Worm (Caenorhabditis elegans) whole organism, mixed stage, embryonic: ENCODE data around the gene srz-15.

Experiments
- bed-3 ChIP-seq: fragments of 200-800 bp; sonication (Bioruptor generic); optimal IDR thresholded peaks from 3 replicates; lab custom pipeline; 2018; ENCODE audit warnings: mild to moderate bottlenecking, missing genetic modification characterization, moderate library complexity, missing compliant biosample characterization
- blmp-1 ChIP-seq: fragments of 150-350 bp; optimal IDR thresholded peaks from 2 replicates; lab custom pipeline; 2014; ENCODE audit warnings: missing biosample characterization, missing genetic modification characterization
- ceh-39 ChIP-seq: fragments of 150-350 bp; optimal IDR thresholded peaks from 2 replicates; lab custom pipeline; 2014; ENCODE audit warnings: missing biosample characterization, missing genetic modification characterization
- ceh-43 ChIP-seq: fragments of 200-800 bp; sonication (Bioruptor generic); optimal IDR thresholded peaks from 2 replicates; lab custom pipeline; 2018; ENCODE audit warnings: mild to moderate bottlenecking, missing genetic modification characterization, moderate library complexity, missing compliant biosample characterization
- ceh-83 ChIP-seq: fragments of 200-800 bp; sonication (Bioruptor generic); optimal IDR thresholded peaks from 2 replicates; lab custom pipeline; 2018; ENCODE audit warnings: mild to moderate bottlenecking, missing genetic modification characterization, missing compliant biosample characterization
- ces-1 ChIP-seq: fragments of 150-350 bp; optimal IDR thresholded peaks from 2 replicates; lab custom pipeline; 2014; ENCODE audit warnings: missing biosample characterization, missing genetic modification reagents, missing genetic modification characterization
- cnd-1 ChIP-seq: fragments of 200-800 bp; sonication (Bioruptor generic); optimal IDR thresholded peaks from 2 replicates; lab custom pipeline; 2018; ENCODE audit warnings: mild to moderate bottlenecking, missing genetic modification characterization, missing compliant biosample characterization
- drap-1 ChIP-seq: fragments of 200-800 bp; sonication (Bioruptor generic); optimal IDR thresholded peaks from 3 replicates; lab custom pipeline; 2018; ENCODE audit warnings: mild to moderate bottlenecking, missing genetic modification characterization, missing compliant biosample characterization
- elt-1 ChIP-seq: sonication (generic microtip); optimal IDR thresholded peaks from 2 replicates; lab custom pipeline; 2017; ENCODE audit warnings: missing genetic modification characterization, mild to moderate bottlenecking, missing compliant biosample characterization, antibody characterized with exemption, moderate library complexity, borderline replicate concordance; ENCODE audit not compliant: insufficient read depth
- elt-3 ChIP-seq: fragments of 150-350 bp; optimal IDR thresholded peaks from 2 replicates; lab custom pipeline; 2014; ENCODE audit warnings: missing biosample characterization, missing genetic modification characterization
- flh-1 ChIP-seq: fragments of 200-800 bp; sonication (Bioruptor generic); optimal IDR thresholded peaks from 2 replicates; lab custom pipeline; 2018; ENCODE audit warnings: mild to moderate bottlenecking, missing genetic modification characterization, moderate library complexity, missing compliant biosample characterization
- hlh-1 ChIP-seq: fragments of 150-350 bp; optimal IDR thresholded peaks from 2 replicates; lab custom pipeline; 2014; ENCODE audit warnings: missing biosample characterization, missing genetic modification reagents, missing genetic modification characterization
- lin-13 ChIP-seq: fragments of 150-350 bp; optimal IDR thresholded peaks from 2 replicates; lab custom pipeline; 2014; ENCODE audit warnings: missing biosample characterization, missing genetic modification characterization
- lsy-2 ChIP-seq: fragments of 150-350 bp; optimal IDR thresholded peaks from 2 replicates; lab custom pipeline; 2014; ENCODE audit warnings: missing biosample characterization, missing genetic modification characterization
- mab-5 ChIP-seq: fragments of 150-350 bp; optimal IDR thresholded peaks from 2 replicates; lab custom pipeline; 2014; ENCODE audit warnings: missing biosample characterization, missing genetic modification characterization
- mep-1 ChIP-seq: fragments of 150-350 bp; optimal IDR thresholded peaks from 2 replicates; lab custom pipeline; 2017; ENCODE audit warnings: missing biosample characterization, missing genetic modification reagents, missing genetic modification characterization, inconsistent platforms
- nhr-2 ChIP-seq: fragments of 150-350 bp; optimal IDR thresholded peaks from 2 replicates; lab custom pipeline; 2014; ENCODE audit warnings: missing biosample characterization, missing genetic modification characterization
- nhr-237 ChIP-seq: fragments of 150-350 bp; optimal IDR thresholded peaks from 2 replicates; lab custom pipeline; 2014; ENCODE audit warnings: missing biosample characterization, missing genetic modification characterization
- nhr-28 ChIP-seq: fragments of 150-350 bp; optimal IDR thresholded peaks from 2 replicates; lab custom pipeline; 2014; ENCODE audit warnings: missing biosample characterization, missing genetic modification characterization
- nhr-76 ChIP-seq: sonication (generic microtip); optimal IDR thresholded peaks from 2 replicates; lab custom pipeline; 2017; ENCODE audit warnings: missing biosample characterization, missing genetic modification characterization
- pha-4 ChIP-seq: fragments of 150-350 bp; optimal IDR thresholded peaks from 2 replicates; lab custom pipeline; 2018; ENCODE audit warnings: missing biosample characterization, missing genetic modification reagents, missing genetic modification characterization
- sem-2 ChIP-seq: fragments of 200-800 bp; sonication (Bioruptor generic); optimal IDR thresholded peaks from 2 replicates; lab custom pipeline; 2018; ENCODE audit warnings: mild to moderate bottlenecking, missing genetic modification characterization, missing compliant biosample characterization
- snpc-4 ChIP-seq: fragments of 150-350 bp; optimal IDR thresholded peaks from 2 replicates; lab custom pipeline; 2014; ENCODE audit warnings: missing biosample characterization, missing genetic modification characterization
- sptf-1 ChIP-seq: sonication (generic microtip); optimal IDR thresholded peaks from 2 replicates; lab custom pipeline; 2017; ENCODE audit warnings: mild to moderate bottlenecking, missing genetic modification characterization, moderate library complexity, missing compliant biosample characterization
- tbx-8 ChIP-seq: fragments of 200-800 bp; sonication (Bioruptor generic); optimal IDR thresholded peaks from 2 replicates; lab custom pipeline; 2018; ENCODE audit warnings: mild to moderate bottlenecking, missing genetic modification characterization, moderate library complexity, missing compliant biosample characterization
- unc-120 ChIP-seq: sonication (generic microtip); optimal IDR thresholded peaks from 2 replicates; lab custom pipeline; 2017; ENCODE audit warnings: missing genetic modification characterization, missing compliant biosample characterization; ENCODE audit not compliant: poor library complexity, severe bottlenecking
- unc-39 ChIP-seq: fragments of 150-350 bp; optimal IDR thresholded peaks from 2 replicates; lab custom pipeline; 2014; ENCODE audit warnings: missing biosample characterization, missing genetic modification characterization
- unc-62 ChIP-seq: fragments of 150-350 bp; optimal IDR thresholded peaks from 2 replicates; lab custom pipeline; 2014; ENCODE audit warnings: missing biosample characterization, missing genetic modification reagents, missing genetic modification characterization
- zip-8 ChIP-seq: fragments of 150-350 bp; optimal IDR thresholded peaks from 2 replicates; lab custom pipeline; 2014; ENCODE audit warnings: missing biosample characterization, missing genetic modification characterization
- ztf-11 ChIP-seq: fragments of 150-350 bp; optimal IDR thresholded peaks from 2 replicates; lab custom pipeline; 2014; ENCODE audit warnings: missing biosample characterization, missing genetic modification characterization

The srz-15 gene

ce11 chrIV:12915479-12915878, at the start of gene srz-15:
Gene srz-15 (plus strand): TSS chrIV:12915779.
- no peak for TF ChIP-seq bed-3 (GFP tag; lab: Kevin White, UChicago)
- no peak for TF ChIP-seq unc-39 (tag; lab: Kevin White, UChicago)
- TF ChIP-seq ztf-11 (tag; lab: Kevin White, UChicago), result no peak

ce11 chrIV:12865884-12866283, 49.7 kb upstream of the srz-15 start, which contains the start of gene clec-186:
Gene clec-186 (plus strand): TSS chrIV:12866109.
- TF ChIP-seq unc-62 (GFP tag; lab: Kevin White, UChicago), result no peak
- TF ChIP-seq elt-1 (tag; lab: Kevin White, UChicago), result no peak
- TF ChIP-seq unc-120 (tag; lab: Kevin White, UChicago), result no peak
- no peak for TF ChIP-seq drap-1
- no peak for TF ChIP-seq nhr-76 (tag; lab: Kevin White, UChicago)
- TF ChIP-seq hlh-1, result no peak
- TF ChIP-seq zip-8, result no peak
- TF ChIP-seq nhr-237 (tag; lab: Kevin White, UChicago), result no peak
- TF ChIP-seq lin-13 (tag; lab: Kevin White, UChicago), result no peak
- no peak for TF ChIP-seq sptf-1
- TF ChIP-seq ceh-43, result no peak
- no peak for TF ChIP-seq blmp-1
- no peak for TF ChIP-seq snpc-4 (tag; lab: Kevin White, UChicago)
- no peak for TF ChIP-seq cnd-1 (tag; lab: Kevin White, UChicago)
- TF ChIP-seq tbx-8, result no peak
- no peak for TF ChIP-seq mep-1
- no peak for TF ChIP-seq mab-5 (tag; lab: Kevin White, UChicago)

- TF ChIP-seq lsy-2 (tag; lab: Kevin White, UChicago), result no peak
- no peak for TF ChIP-seq nhr-28 (tag; lab: Kevin White, UChicago)
- TF ChIP-seq ceh-83 (GFP tag; lab: Kevin White, UChicago), result no peak
- no peak for TF ChIP-seq sem-2 (GFP tag; lab: Kevin White, UChicago)
- TF ChIP-seq ces-1 (GFP tag; lab: Kevin White, UChicago), result no peak
- TF ChIP-seq mab-5 (tag; lab: Kevin White, UChicago), result no peak
- no peak for TF ChIP-seq lin-13 (tag; lab: Kevin White, UChicago)
- TF ChIP-seq blmp-1, result no peak
- TF ChIP-seq snpc-4 (tag; lab: Kevin White, UChicago), result no peak
Observed at ce11 chrIV:12869383-12869782, 46.2 kb upstream of the srz-15 start.

- TF ChIP-seq mab-5 (tag; lab: Kevin White, UChicago) (no peak), zip-8 (no peak), lsy-2 (tag; lab: Kevin White, UChicago) (no peak), nhr-2 (no peak), bed-3 (GFP tag; lab: Kevin White, UChicago) (no peak), ceh-43 (no peak), blmp-1 (no peak)
Observed at ce11 chrIV:12869812-12870211, 45.8 kb upstream of the srz-15 start.

- no peak for TF ChIP-seq lsy-2 (tag; lab: Kevin White, UChicago)
- no peak for TF ChIP-seq mab-5 (tag; lab: Kevin White, UChicago)
- TF ChIP-seq ceh-83 (GFP tag; lab: Kevin White, UChicago), result no peak
- no peak for TF ChIP-seq drap-1
- TF ChIP-seq ces-1 (GFP tag; lab: Kevin White, UChicago), result no peak
- no peak for TF ChIP-seq ceh-43
- TF ChIP-seq zip-8, result peak; percentile 84
Observed at ce11 chrIV:12870315-12870714, 45.3 kb upstream of the srz-15 start.

ce11 chrIV:12871445-12871947, 44.1 kb upstream of the srz-15 start, which contains the start of gene clec-187:
Gene clec-187 (minus strand): TSS chrIV:12871495.
- TF ChIP-seq drap-1 (no peak), flh-1 (GFP tag; lab: Kevin White, UChicago) (no peak), ztf-11 (tag; lab: Kevin White, UChicago) (no peak), elt-3 (no peak), elt-1 (tag; lab: Kevin White, UChicago) (no peak), cnd-1 (tag; lab: Kevin White, UChicago) (no peak), nhr-2 (no peak), lin-13 (tag; lab: Kevin White, UChicago) (no peak), sptf-1 (no peak), blmp-1 (no peak), hlh-1 (no peak), mab-5 (tag; lab: Kevin White, UChicago) (no peak), ceh-39 (tag; lab: Kevin White, UChicago) (no peak), pha-4 (tag; lab: Kevin White, UChicago) (no peak), nhr-28 (tag; lab: Kevin White, UChicago) (no peak)
